Fruit fly (Drosophila melanogaster): ENCODE measurements around the gene Tmc.

Gene Tmc

DNA sequence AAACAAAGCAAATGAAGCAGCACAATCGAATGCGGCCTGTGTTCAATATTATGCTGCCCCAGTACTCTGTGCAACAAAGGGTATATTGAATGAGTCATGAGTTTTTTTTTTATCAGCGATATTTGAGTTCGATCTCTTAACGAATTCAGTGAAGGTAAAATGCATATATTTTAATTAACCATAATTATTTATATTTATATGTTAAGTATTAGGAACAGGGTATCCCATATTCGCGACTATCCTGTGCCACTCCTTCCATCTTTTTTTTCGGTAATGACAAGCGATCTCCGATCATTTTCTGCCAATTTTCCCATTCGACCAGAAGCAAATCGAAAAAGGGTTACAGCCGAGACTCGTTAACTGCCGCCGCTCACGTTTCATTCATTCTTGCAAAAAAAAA, 38.5 kb upstream of the Tmc start:
- TF ChIP-seq CG14711 (tag; optimal IDR thresholded peaks at IDR 0.05), result no peak
- TF ChIP-seq tj (GFP tag; optimal IDR thresholded peaks at IDR 0.05), result no peak
- no peak for TF ChIP-seq CG1620 (GFP tag; optimal IDR thresholded peaks at IDR 0.05)
- no peak for TF ChIP-seq bab1 (GFP tag; optimal IDR thresholded peaks at IDR 0.05)
- no peak for TF ChIP-seq CG7045 (GFP tag; optimal IDR thresholded peaks at IDR 0.05)
- TF ChIP-seq Hr96 (GFP tag; optimal IDR thresholded peaks at IDR 0.05), result no peak
- no peak for TF ChIP-seq Mnt (GFP tag; optimal IDR thresholded peaks at IDR 0.05)
- TF ChIP-seq cnc (optimal IDR thresholded peaks at IDR 0.05), result no peak
- TF ChIP-seq CG7101 (tag; optimal IDR thresholded peaks at IDR 0.05), result no peak
- no peak for TF ChIP-seq CG12768 (GFP tag; optimal IDR thresholded peaks at IDR 0.05)
- TF ChIP-seq ovo (GFP tag; optimal IDR thresholded peaks at IDR 0.05), result no peak
- TF ChIP-seq CG5204 (GFP tag; optimal IDR thresholded peaks at IDR 0.05), result no peak
- TF ChIP-seq CG33017 (tag; optimal IDR thresholded peaks at IDR 0.05), result no peak
- no peak for TF ChIP-seq Clk (GFP tag; optimal IDR thresholded peaks at IDR 0.05)
- TF ChIP-seq kay (GFP tag; ENCODE audit: borderline replicate concordance), result no peak
- TF ChIP-seq toe (GFP tag; optimal IDR thresholded peaks at IDR 0.05), result no peak
- no peak for TF ChIP-seq CG11617 (GFP tag; optimal IDR thresholded peaks at IDR 0.05)
- TF ChIP-seq pad (GFP tag; optimal IDR thresholded peaks at IDR 0.05), result no peak

DNA sequence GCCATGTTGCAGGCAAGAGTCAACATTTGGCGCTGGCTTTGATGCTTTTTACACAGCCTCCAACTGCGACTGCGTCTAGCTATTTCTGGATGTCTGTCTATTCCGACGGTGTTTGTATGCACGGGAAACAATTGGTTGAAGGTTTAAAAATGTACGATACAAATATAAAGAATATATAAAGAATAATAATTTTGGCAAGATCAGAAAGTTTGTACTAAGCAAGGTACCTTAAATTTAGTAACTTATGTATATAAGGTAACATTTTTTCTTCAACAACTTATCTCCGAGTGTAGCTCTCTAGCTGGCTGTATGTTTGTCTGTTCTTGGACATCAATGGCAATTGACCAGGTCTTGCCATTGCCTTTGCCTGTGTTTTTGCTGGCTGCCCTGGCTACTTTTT, 30.7 kb upstream of the Tmc start:
- no peak for TF ChIP-seq CG7101 (tag; optimal IDR thresholded peaks at IDR 0.05)
- TF ChIP-seq CG1620 (GFP tag; optimal IDR thresholded peaks at IDR 0.05), result no peak
- TF ChIP-seq CG12768 (GFP tag; optimal IDR thresholded peaks at IDR 0.05), result no peak
- no peak for TF ChIP-seq Hr96 (GFP tag; optimal IDR thresholded peaks at IDR 0.05)
- TF ChIP-seq CG14711 (tag; optimal IDR thresholded peaks at IDR 0.05), result no peak
- no peak for TF ChIP-seq cic (GFP tag; optimal IDR thresholded peaks at IDR 0.05)
- TF ChIP-seq Mnt (GFP tag; optimal IDR thresholded peaks at IDR 0.05), result no peak
- TF ChIP-seq CG7045 (GFP tag; optimal IDR thresholded peaks at IDR 0.05), result no peak
- no peak for TF ChIP-seq bab1 (GFP tag; optimal IDR thresholded peaks at IDR 0.05)
- no peak for TF ChIP-seq cnc (optimal IDR thresholded peaks at IDR 0.05)
- no peak for TF ChIP-seq ovo (GFP tag; optimal IDR thresholded peaks at IDR 0.05)
- no peak for TF ChIP-seq Clk (GFP tag; optimal IDR thresholded peaks at IDR 0.05)
- TF ChIP-seq CG11617 (GFP tag; optimal IDR thresholded peaks at IDR 0.05), result no peak
- TF ChIP-seq tj (GFP tag; optimal IDR thresholded peaks at IDR 0.05), result no peak

DNA sequence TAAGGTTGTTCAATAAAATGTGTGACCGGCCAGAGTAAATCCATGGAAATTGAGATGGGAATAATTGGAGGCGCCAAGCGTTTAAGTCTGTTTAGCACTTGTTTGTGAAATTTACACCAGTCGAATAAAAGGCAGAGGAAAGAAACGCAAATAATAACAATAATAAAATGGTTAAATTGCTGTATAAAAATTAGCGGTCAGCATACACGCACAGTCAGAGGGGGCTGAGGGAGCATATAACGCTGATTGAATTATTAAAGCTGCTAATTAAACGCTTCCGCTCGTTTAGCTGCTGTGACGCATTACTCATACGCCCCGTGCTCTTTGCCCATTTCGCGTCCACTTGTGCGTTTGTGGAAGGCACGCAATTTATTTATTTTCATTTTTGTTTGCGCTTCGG, 29.8 kb upstream of the Tmc start:
- TF ChIP-seq CG7045 (GFP tag; optimal IDR thresholded peaks at IDR 0.05), result no peak
- no peak for TF ChIP-seq bab1 (GFP tag; optimal IDR thresholded peaks at IDR 0.05)
- TF ChIP-seq CG11617 (GFP tag; optimal IDR thresholded peaks at IDR 0.05), result no peak
- no peak for TF ChIP-seq kay (GFP tag; ENCODE audit: borderline replicate concordance)
- TF ChIP-seq toe (GFP tag; optimal IDR thresholded peaks at IDR 0.05), result no peak
- TF ChIP-seq CG5204 (GFP tag; optimal IDR thresholded peaks at IDR 0.05), result no peak
- no peak for TF ChIP-seq Hr96 (GFP tag; optimal IDR thresholded peaks at IDR 0.05)

DNA sequence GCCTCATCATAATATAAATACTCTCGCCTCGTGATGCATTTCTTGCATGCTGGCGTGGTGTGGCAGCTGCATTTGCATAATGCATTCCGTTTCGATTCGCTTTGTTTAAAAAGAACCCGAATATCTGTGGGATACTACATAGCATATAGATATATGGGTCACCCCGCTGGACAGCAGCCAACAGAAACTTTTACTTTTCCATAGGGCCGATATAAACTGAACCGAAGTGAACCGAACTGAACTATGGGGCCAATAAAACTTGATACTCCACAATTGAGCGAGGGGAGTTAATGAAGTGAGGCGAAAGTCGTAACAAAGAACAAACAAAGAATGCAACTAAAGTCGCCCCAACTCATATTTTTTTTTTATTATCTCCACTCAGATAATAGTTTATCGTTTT, 28.4 kb upstream of the Tmc start:
- TF ChIP-seq cic (GFP tag; optimal IDR thresholded peaks at IDR 0.05) (no peak), CG1620 (GFP tag; optimal IDR thresholded peaks at IDR 0.05) (no peak), toe (GFP tag; optimal IDR thresholded peaks at IDR 0.05) (no peak), CG14711 (tag; optimal IDR thresholded peaks at IDR 0.05) (no peak), CG7045 (GFP tag; optimal IDR thresholded peaks at IDR 0.05) (no peak), ovo (GFP tag; optimal IDR thresholded peaks at IDR 0.05) (no peak), CG7101 (tag; optimal IDR thresholded peaks at IDR 0.05) (no peak), CG5204 (GFP tag; optimal IDR thresholded peaks at IDR 0.05) (no peak), CG12768 (GFP tag; optimal IDR thresholded peaks at IDR 0.05) (no peak), kay (GFP tag; ENCODE audit: borderline replicate concordance) (no peak), bab1 (GFP tag; optimal IDR thresholded peaks at IDR 0.05) (no peak), Mnt (GFP tag; optimal IDR thresholded peaks at IDR 0.05) (no peak)

DNA sequence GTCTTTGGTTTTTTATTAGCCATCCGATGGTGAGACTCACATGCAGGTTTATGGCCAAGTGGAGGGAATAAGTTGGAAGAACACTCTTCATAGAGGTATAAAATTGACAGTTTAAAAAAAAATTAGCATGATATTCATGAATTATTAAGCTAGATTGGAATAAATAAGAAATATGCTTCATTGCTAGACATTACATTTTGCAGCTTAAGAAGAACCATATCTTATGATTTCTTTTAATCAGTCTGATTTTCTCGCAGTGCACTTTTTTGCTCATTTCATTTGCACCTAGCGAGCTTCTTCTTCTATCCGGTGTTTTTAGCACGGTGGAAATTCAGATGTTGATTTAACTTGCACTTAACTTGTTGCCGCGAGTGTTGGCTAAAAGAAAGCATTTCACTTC, 27.7 kb upstream of the Tmc start:
- TF ChIP-seq tj (GFP tag; optimal IDR thresholded peaks at IDR 0.05) (no peak), CG12768 (GFP tag; optimal IDR thresholded peaks at IDR 0.05) (no peak), CG5204 (GFP tag; optimal IDR thresholded peaks at IDR 0.05) (no peak), pad (GFP tag; optimal IDR thresholded peaks at IDR 0.05) (no peak), Clk (GFP tag; optimal IDR thresholded peaks at IDR 0.05) (no peak), toe (GFP tag; optimal IDR thresholded peaks at IDR 0.05) (no peak), bab1 (GFP tag; optimal IDR thresholded peaks at IDR 0.05) (no peak), cic (GFP tag; optimal IDR thresholded peaks at IDR 0.05) (no peak), kay (GFP tag; ENCODE audit: borderline replicate concordance) (no peak), CG7045 (GFP tag; optimal IDR thresholded peaks at IDR 0.05) (no peak), Hr96 (GFP tag; optimal IDR thresholded peaks at IDR 0.05) (no peak), CG1620 (GFP tag; optimal IDR thresholded peaks at IDR 0.05) (no peak), CG33017 (tag; optimal IDR thresholded peaks at IDR 0.05) (no peak), Crg-1 (GFP tag; optimal IDR thresholded peaks at IDR 0.05) (no peak), Mnt (GFP tag; optimal IDR thresholded peaks at IDR 0.05) (no peak), CG11617 (GFP tag; optimal IDR thresholded peaks at IDR 0.05) (no peak), CG7101 (tag; optimal IDR thresholded peaks at IDR 0.05) (no peak)

DNA sequence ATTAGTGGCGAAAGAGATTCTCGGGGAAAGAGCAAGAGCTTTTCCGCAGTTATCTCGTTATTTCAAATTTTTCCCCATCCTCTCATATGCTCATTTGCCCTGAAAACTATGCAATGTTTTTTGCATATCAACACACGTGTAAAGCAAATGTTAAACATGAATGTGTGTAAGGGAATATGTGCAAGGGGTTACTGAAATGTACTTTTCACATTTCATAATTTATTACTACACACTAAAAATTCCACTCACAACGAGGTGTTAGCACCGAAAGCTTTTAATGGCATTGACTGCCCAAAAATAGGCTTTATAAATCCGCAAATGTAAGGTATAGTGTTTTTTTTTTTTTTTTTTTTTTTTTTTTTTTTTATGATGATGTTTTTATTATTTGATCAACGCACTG, 25.9 kb upstream of the Tmc start:
- TF ChIP-seq cic (GFP tag; optimal IDR thresholded peaks at IDR 0.05) (no peak), Mnt (GFP tag; optimal IDR thresholded peaks at IDR 0.05) (no peak), CG1620 (GFP tag; optimal IDR thresholded peaks at IDR 0.05) (no peak), ovo (GFP tag; optimal IDR thresholded peaks at IDR 0.05) (no peak), Hr96 (GFP tag; optimal IDR thresholded peaks at IDR 0.05) (no peak), pad (GFP tag; optimal IDR thresholded peaks at IDR 0.05) (no peak), kay (GFP tag; ENCODE audit: borderline replicate concordance) (no peak), bab1 (GFP tag; optimal IDR thresholded peaks at IDR 0.05) (no peak), CG12768 (GFP tag; optimal IDR thresholded peaks at IDR 0.05) (no peak), toe (GFP tag; optimal IDR thresholded peaks at IDR 0.05) (no peak), CG7045 (GFP tag; optimal IDR thresholded peaks at IDR 0.05) (no peak), Crg-1 (GFP tag; optimal IDR thresholded peaks at IDR 0.05) (no peak), CG11617 (GFP tag; optimal IDR thresholded peaks at IDR 0.05) (no peak), CG7101 (tag; optimal IDR thresholded peaks at IDR 0.05) (no peak), CG14711 (tag; optimal IDR thresholded peaks at IDR 0.05) (no peak), cnc (optimal IDR thresholded peaks at IDR 0.05) (no peak), CG33017 (tag; optimal IDR thresholded peaks at IDR 0.05) (no peak), tj (GFP tag; optimal IDR thresholded peaks at IDR 0.05) (no peak), Clk (GFP tag; optimal IDR thresholded peaks at IDR 0.05) (no peak)
